Fruit fly (Drosophila melanogaster): ENCODE results near the gene CG43288.

Gene CG43288

DNA sequence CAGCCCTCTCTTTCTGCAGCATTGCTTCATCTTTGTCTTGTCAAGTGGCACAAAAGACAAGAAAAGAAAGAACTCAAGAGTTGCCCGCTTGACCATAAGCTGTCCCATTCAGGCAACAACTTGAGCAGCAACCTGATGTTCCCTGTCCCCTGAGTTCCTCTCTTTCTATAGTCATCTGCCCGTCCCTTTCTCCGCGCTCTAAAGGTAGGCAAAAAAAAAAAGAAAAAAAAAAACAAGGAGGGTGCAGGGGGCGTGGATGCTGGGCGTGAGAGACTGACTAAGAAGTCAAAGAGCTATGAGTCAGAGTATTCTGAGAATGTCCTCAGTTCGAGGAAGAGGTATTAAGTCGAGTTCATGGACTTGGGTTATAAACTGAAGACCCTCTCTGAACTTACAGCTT, 12.2 kb upstream of the CG43288 start:
- TF ChIP-seq CG4282 (GFP tag; optimal IDR thresholded peaks at IDR 0.05) (no peak), Dp (GFP tag; optimal IDR thresholded peaks at IDR 0.05) (no peak), Ets65A (GFP tag) (peak; percentile 12), fd96Cb (tag; optimal IDR thresholded peaks at IDR 0.05) (no peak), toy (GFP tag; IDR thresholded peaks at IDR 0.05) (no peak), CG14965 (GFP tag; optimal IDR thresholded peaks at IDR 0.05; ENCODE audit: borderline replicate concordance) (no peak), nom (GFP tag; optimal IDR thresholded peaks at IDR 0.05) (peak; percentile 70), sqz (GFP tag; optimal IDR thresholded peaks at IDR 0.05) (peak; percentile 15), CG14441 (GFP tag; IDR thresholded peaks at IDR 0.05) (no peak), bsh (GFP tag; optimal IDR thresholded peaks at IDR 0.05) (peak in 1 of 2 experiments; percentile 3), pros (GFP tag; optimal IDR thresholded peaks at IDR 0.05) (peak; percentile 4), CG1832 (GFP tag; optimal IDR thresholded peaks at IDR 0.05) (peak; percentile 24), CG13287 (GFP tag; IDR thresholded peaks at IDR 0.05; ENCODE audit: partially characterized antibody) (no peak), MBD-R2 (GFP tag; IDR thresholded peaks at IDR 0.05) (no peak), CG32772 (GFP tag; IDR thresholded peaks at IDR 0.05) (peak; percentile 33; the same call in 1 of the 2 replicates)

- peak; percentile 56 for TF ChIP-seq CG9727 (GFP tag; optimal IDR thresholded peaks at IDR 0.05)
- peak; percentile 49 for TF ChIP-seq CG2202 (tag; optimal IDR thresholded peaks at IDR 0.05)
- peak; percentile 25 for TF ChIP-seq Blimp-1 (GFP tag; optimal IDR thresholded peaks at IDR 0.05)
- peak; percentile 7 for TF ChIP-seq CHES-1-like (GFP tag; optimal IDR thresholded peaks at IDR 0.05)
- peak; percentile 53 for TF ChIP-seq CG12299 (tag; optimal IDR thresholded peaks at IDR 0.05)
- TF ChIP-seq CG10654 (GFP tag; optimal IDR thresholded peaks at IDR 0.05) = no peak
- no peak for TF ChIP-seq dan (GFP tag; IDR thresholded peaks at IDR 0.05)
- TF ChIP-seq NC2α (GFP tag; optimal IDR thresholded peaks at IDR 0.05) = peak; percentile 9
- TF ChIP-seq CG5180 (GFP tag; optimal IDR thresholded peaks at IDR 0.05) = peak; percentile 52
- peak; percentile 39 for TF ChIP-seq CG11504 (tag; optimal IDR thresholded peaks at IDR 0.05)
- TF ChIP-seq Bgb (GFP tag; IDR thresholded peaks at IDR 0.05; ENCODE audit: partially characterized antibody) = no peak
- no peak for TF ChIP-seq CG7372 (GFP tag; IDR thresholded peaks at IDR 0.05)
- peak; percentile 35 for TF ChIP-seq HmgZ (tag; optimal IDR thresholded peaks at IDR 0.05)
- no peak for TF ChIP-seq gce (GFP tag; IDR thresholded peaks at IDR 0.05)
- TF ChIP-seq sqz (GFP tag; optimal IDR thresholded peaks at IDR 0.05) = peak; percentile 59
- no peak for TF ChIP-seq sim (GFP tag; IDR thresholded peaks at IDR 0.05)
- TF ChIP-seq CG34224 (GFP tag; IDR thresholded peaks at IDR 0.05; ENCODE audit: partially characterized antibody) = no peak
- peak; percentile 21 for TF ChIP-seq exex (tag; optimal IDR thresholded peaks at IDR 0.05)
- TF ChIP-seq MESR4 (GFP tag; optimal IDR thresholded peaks at IDR 0.05) = no peak
- TF ChIP-seq CG18476 (GFP tag; optimal IDR thresholded peaks at IDR 0.05) = peak; percentile 19
- peak; percentile 66 for TF ChIP-seq Hmr (GFP tag; optimal IDR thresholded peaks at IDR 0.05)
- TF ChIP-seq unpg (GFP tag; optimal IDR thresholded peaks at IDR 0.05) = peak; percentile 40
- TF ChIP-seq Lim3 (GFP tag; IDR thresholded peaks at IDR 0.05) = no peak
- peak; percentile 44 for TF ChIP-seq kni (GFP tag; optimal IDR thresholded peaks at IDR 0.05)
- peak; percentile 49; the same call in 1 of the 2 replicates for TF ChIP-seq CG14014 (GFP tag; IDR thresholded peaks at IDR 0.05)
- peak; percentile 52 for TF ChIP-seq CG18619 (GFP tag; optimal IDR thresholded peaks at IDR 0.05)
- TF ChIP-seq CG10147 (GFP tag; optimal IDR thresholded peaks at IDR 0.05) = peak; percentile 26
- TF ChIP-seq CG4328 (GFP tag; optimal IDR thresholded peaks at IDR 0.05) = peak; percentile 61
- TF ChIP-seq Gug (GFP tag; IDR thresholded peaks at IDR 0.05) = no peak
- no peak for TF ChIP-seq ase (GFP tag; IDR thresholded peaks at IDR 0.05)
- TF ChIP-seq sc (optimal IDR thresholded peaks at IDR 0.05) = no peak
- TF ChIP-seq sc (GFP tag; optimal IDR thresholded peaks at IDR 0.05) = peak; percentile 35
- TF ChIP-seq caup (GFP tag; optimal IDR thresholded peaks at IDR 0.05; ENCODE audit: severe bottlenecking) = peak; percentile 63
- TF ChIP-seq CG17385 (GFP tag; optimal IDR thresholded peaks at IDR 0.05) = peak; percentile 43
- peak; percentile 46 for TF ChIP-seq CG15011 (GFP tag; optimal IDR thresholded peaks at IDR 0.05)
These were observed 10.5 kb upstream of the CG43288 start for dm6 chrX:4202235-4202794.
